Fruit fly (Drosophila melanogaster) whole organism, embryonic: Measurements from ENCODE around the gene ND-39.

ENCODE experiments used
- B-H2 ChIP-seq: fragments of 200-800 bp; sonication (Bioruptor generic); optimal IDR thresholded peaks from 2 replicates; lab custom pipeline; 2018; ENCODE audit warnings: missing biosample characterization, mild to moderate bottlenecking, missing genetic modification characterization
- BEAF-32 ChIP-seq: fragments of 200-800 bp; sonication (Bioruptor generic); optimal IDR thresholded peaks from 3 replicates; lab custom pipeline; 2017; ENCODE audit warnings: missing biosample characterization, missing genetic modification characterization, mild to moderate bottlenecking, moderate library complexity, missing genetic modification reagents
- CG10366 ChIP-seq: fragments of 200-800 bp; sonication (Bioruptor generic); IDR thresholded peaks from 2 replicates; pipeline ENCODE4 v1.3.6; 2022; ENCODE audit warnings: missing biosample characterization, missing genetic modification characterization
- CG1233 ChIP-seq: fragments of 200-800 bp; sonication (Bioruptor generic); optimal IDR thresholded peaks from 4 replicates; lab custom pipeline; 2018; ENCODE audit warnings: missing biosample characterization, mild to moderate bottlenecking, missing genetic modification characterization
- CG13894 ChIP-seq: fragments of 200-800 bp; sonication (Bioruptor generic); optimal IDR thresholded peaks from 3 replicates; lab custom pipeline; 2018; ENCODE audit warnings: missing biosample characterization, mild to moderate bottlenecking, missing genetic modification characterization, moderate library complexity
- CG14441 ChIP-seq: fragments of 200-800 bp; sonication (Bioruptor generic); IDR thresholded peaks from 2 replicates; pipeline ENCODE4 v1.3.6; 2022; ENCODE audit warnings: missing biosample characterization, missing genetic modification characterization
- CG14667 ChIP-seq: fragments of 200-800 bp; sonication (Bioruptor generic); IDR thresholded peaks from 2 replicates; pipeline ENCODE4 v1.3.6; 2022; ENCODE audit warnings: missing biosample characterization, missing genetic modification characterization
- CG1529 ChIP-seq: fragments of 200-800 bp; sonication (Bioruptor generic); optimal IDR thresholded peaks from 3 replicates; lab custom pipeline; 2018; ENCODE audit warnings: missing biosample characterization, missing genetic modification characterization
- CG1603 ChIP-seq: fragments of 200-800 bp; sonication (Bioruptor generic); optimal IDR thresholded peaks from 2 replicates; lab custom pipeline; 2019; ENCODE audit warnings: missing biosample characterization, mild to moderate bottlenecking, missing genetic modification characterization, moderate library complexity
- CG17361 ChIP-seq: fragments of 200-800 bp; sonication (Bioruptor generic); IDR thresholded peaks from 3 replicates; pipeline ENCODE4 v1.3.6; 2022; ENCODE audit warnings: missing biosample characterization, missing genetic modification characterization
- CG18619 ChIP-seq: fragments of 200-800 bp; sonication (Bioruptor generic); optimal IDR thresholded peaks from 3 replicates; lab custom pipeline; 2017; ENCODE audit warnings: missing biosample characterization, mild to moderate bottlenecking, missing genetic modification characterization
- CG2116 ChIP-seq: fragments of 200-800 bp; sonication (Bioruptor generic); optimal IDR thresholded peaks from 3 replicates; lab custom pipeline; 2018; ENCODE audit warnings: missing biosample characterization, mild to moderate bottlenecking, missing genetic modification characterization
- CG2120 ChIP-seq: fragments of 200-800 bp; sonication (Bioruptor generic); optimal IDR thresholded peaks from 3 replicates; lab custom pipeline; 2016; ENCODE audit warnings: missing biosample characterization, missing genetic modification characterization
- CG2678 ChIP-seq: fragments of 200-800 bp; sonication (Bioruptor generic); optimal IDR thresholded peaks from 3 replicates; lab custom pipeline; 2019; ENCODE audit warnings: missing biosample characterization, mild to moderate bottlenecking, missing genetic modification characterization, moderate library complexity
- CG2875 ChIP-seq: fragments of 200-800 bp; sonication (Bioruptor generic); optimal IDR thresholded peaks from 2 replicates; lab custom pipeline; 2017; ENCODE audit warnings: missing biosample characterization, mild to moderate bottlenecking, missing genetic modification characterization, missing genetic modification reagents
- CG30431 ChIP-seq: fragments of 200-800 bp; sonication (Bioruptor generic); optimal IDR thresholded peaks from 2 replicates; lab custom pipeline; 2017; ENCODE audit warnings: missing biosample characterization, missing genetic modification characterization
- CG3163 ChIP-seq: fragments of 200-800 bp; sonication (Bioruptor generic); optimal IDR thresholded peaks from 3 replicates; lab custom pipeline; 2016; ENCODE audit warnings: missing biosample characterization, missing genetic modification characterization
- CG33557 ChIP-seq: fragments of 200-800 bp; sonication (Bioruptor generic); optimal IDR thresholded peaks from 2 replicates; lab custom pipeline; 2019; ENCODE audit warnings: missing biosample characterization, mild to moderate bottlenecking, missing genetic modification characterization, moderate library complexity
- CG34376 ChIP-seq: fragments of 200-800 bp; sonication (Bioruptor generic); optimal IDR thresholded peaks from 2 replicates; lab custom pipeline; 2018; ENCODE audit warnings: missing biosample characterization, mild to moderate bottlenecking, missing genetic modification characterization
- CG3995 ChIP-seq: fragments of 200-800 bp; sonication (Bioruptor generic); optimal IDR thresholded peaks from 3 replicates; lab custom pipeline; 2016; ENCODE audit warnings: missing biosample characterization, missing genetic modification characterization
- CG6689 ChIP-seq: fragments of 200-800 bp; sonication (Bioruptor generic); IDR thresholded peaks from 2 replicates; pipeline ENCODE4 v1.3.6; 2022; ENCODE audit warnings: missing biosample characterization, missing genetic modification characterization
- CG8281 ChIP-seq: fragments of 200-800 bp; sonication (Bioruptor generic); optimal IDR thresholded peaks from 2 replicates; lab custom pipeline; 2018; ENCODE audit warnings: missing biosample characterization, mild to moderate bottlenecking, missing genetic modification characterization, moderate library complexity
- CG8290 ChIP-seq, 3 experiments: fragments of 200-800 bp; sonication (Bioruptor generic); optimal IDR thresholded peaks; 2 replicates each; lab custom pipeline; 2016 to 2019; ENCODE audit warnings: missing biosample characterization in 3 of 3, missing genetic modification characterization in 3 of 3, mild to moderate bottlenecking in 2 of 3, moderate library complexity in 1 of 3
- CTCF ChIP-seq: fragments of 200-800 bp; sonication (Bioruptor generic); optimal IDR thresholded peaks from 2 replicates; lab custom pipeline; 2017; ENCODE audit warnings: missing biosample characterization, mild to moderate bottlenecking, missing genetic modification characterization, moderate library complexity
- CkIIα-i1 ChIP-seq: fragments of 200-800 bp; sonication (Bioruptor generic); IDR thresholded peaks from 2 replicates; pipeline ENCODE4 v1.3.6; 2022; ENCODE audit warnings: missing biosample characterization, missing genetic modification characterization
- CoRest ChIP-seq: fragments of 200-800 bp; sonication (Bioruptor generic); optimal IDR thresholded peaks from 3 replicates; lab custom pipeline; 2018; ENCODE audit warnings: missing biosample characterization, mild to moderate bottlenecking, missing genetic modification characterization, moderate library complexity
- E2f1 ChIP-seq: fragments of 200-800 bp; sonication (Bioruptor generic); IDR thresholded peaks from 2 replicates; pipeline ENCODE4 v1.3.6; 2022; ENCODE audit warnings: missing biosample characterization, missing genetic modification characterization
- Ets65A ChIP-seq: fragments of 200-800 bp; sonication (Bioruptor generic); peaks from one replicate; lab custom pipeline; 2016; ENCODE audit warnings: missing biosample characterization, missing genetic modification characterization
- Hmr ChIP-seq: fragments of 200-800 bp; sonication (Bioruptor generic); optimal IDR thresholded peaks from 3 replicates; lab custom pipeline; 2017; ENCODE audit warnings: mild to moderate bottlenecking, missing biosample characterization, missing genetic modification reagents, missing genetic modification characterization
- Lim3 ChIP-seq: fragments of 200-800 bp; sonication (Bioruptor generic); IDR thresholded peaks from 2 replicates; pipeline ENCODE4 v1.3.6; 2022; ENCODE audit warnings: missing biosample characterization, missing genetic modification characterization
- MBD-R2 ChIP-seq: fragments of 200-800 bp; sonication (Bioruptor generic); IDR thresholded peaks from 2 replicates; pipeline ENCODE4 v1.3.6; 2022; ENCODE audit warnings: missing biosample characterization, missing genetic modification characterization
- Med ChIP-seq: fragments of 200-800 bp; sonication (Bioruptor generic); peaks from one replicate; lab custom pipeline; 2016; ENCODE audit warnings: missing biosample characterization, missing genetic modification characterization, mild to moderate bottlenecking, inconsistent platforms, moderate library complexity
- NK7.1 ChIP-seq: fragments of 200-800 bp; sonication (Bioruptor generic); optimal IDR thresholded peaks from 3 replicates; lab custom pipeline; 2016; ENCODE audit warnings: missing biosample characterization, missing genetic modification characterization
- Scr ChIP-seq: fragments of 200-800 bp; sonication (Bioruptor generic); IDR thresholded peaks from 2 replicates; pipeline ENCODE4 v1.3.6; 2022; ENCODE audit warnings: missing biosample characterization, missing genetic modification characterization; ENCODE audit not compliant: partially characterized antibody
- Vsx1 ChIP-seq: fragments of 200-800 bp; sonication (Bioruptor generic); optimal IDR thresholded peaks from 2 replicates; lab custom pipeline; 2017; ENCODE audit warnings: missing biosample characterization, mild to moderate bottlenecking, missing genetic modification characterization, missing genetic modification reagents
- YL-1 ChIP-seq: fragments of 200-800 bp; sonication (Bioruptor generic); optimal IDR thresholded peaks from 3 replicates; lab custom pipeline; 2017; ENCODE audit warnings: missing biosample characterization, mild to moderate bottlenecking, missing genetic modification characterization
- amos ChIP-seq: fragments of 200-800 bp; sonication (Bioruptor generic); IDR thresholded peaks from 2 replicates; pipeline ENCODE4 v1.3.6; 2022; ENCODE audit warnings: missing biosample characterization, missing genetic modification characterization; ENCODE audit not compliant: partially characterized antibody
- aop ChIP-seq: fragments of 200-800 bp; sonication (Bioruptor generic); IDR thresholded peaks from 2 replicates; pipeline ENCODE4 v1.3.6; 2022; ENCODE audit warnings: missing biosample characterization, missing genetic modification characterization
- bigmax ChIP-seq: fragments of 200-800 bp; sonication (Bioruptor generic); optimal IDR thresholded peaks from 2 replicates; lab custom pipeline; 2018; ENCODE audit warnings: missing biosample characterization, mild to moderate bottlenecking, missing genetic modification characterization
- bsh ChIP-seq, 2 experiments: fragments of 200-800 bp; sonication (Bioruptor generic); optimal IDR thresholded peaks; 2 replicates each; lab custom pipeline; 2017 to 2018; ENCODE audit warnings: mild to moderate bottlenecking in 2 of 2, missing biosample characterization in 2 of 2, missing genetic modification characterization in 2 of 2, moderate library complexity in 1 of 2
- caup ChIP-seq: fragments of 200-800 bp; sonication (Bioruptor generic); optimal IDR thresholded peaks from 3 replicates; lab custom pipeline; 2017; ENCODE audit warnings: missing biosample characterization, mild to moderate bottlenecking, missing genetic modification characterization, moderate library complexity; ENCODE audit not compliant: severe bottlenecking
- fru ChIP-seq: fragments of >200 bp; optimal IDR thresholded peaks from 2 replicates; lab custom pipeline; 2017
- lbe ChIP-seq: fragments of 200-800 bp; sonication (Bioruptor generic); optimal IDR thresholded peaks from 2 replicates; lab custom pipeline; 2016; ENCODE audit warnings: missing biosample characterization, mild to moderate bottlenecking, missing genetic modification characterization
- pzg ChIP-seq: fragments of 200-800 bp; sonication (Bioruptor generic); optimal IDR thresholded peaks from 3 replicates; lab custom pipeline; 2018; ENCODE audit warnings: missing biosample characterization, mild to moderate bottlenecking, missing genetic modification characterization, moderate library complexity
- row ChIP-seq: fragments of 200-800 bp; sonication (Bioruptor generic); IDR thresholded peaks from 3 replicates; pipeline ENCODE4 v1.3.6; 2022; ENCODE audit warnings: missing biosample characterization, missing genetic modification characterization
- stc ChIP-seq: fragments of 200-800 bp; sonication (Bioruptor generic); IDR thresholded peaks from 2 replicates; pipeline ENCODE4 v1.3.6; 2022; ENCODE audit warnings: missing biosample characterization, missing genetic modification characterization
- stwl ChIP-seq: fragments of 200-800 bp; sonication (Bioruptor generic); optimal IDR thresholded peaks from 3 replicates; lab custom pipeline; 2018; ENCODE audit warnings: missing biosample characterization, mild to moderate bottlenecking, missing genetic modification characterization, moderate library complexity
- vvl ChIP-seq: fragments of 200-800 bp; sonication (Bioruptor generic); IDR thresholded peaks from 2 replicates; pipeline ENCODE4 v1.3.6; 2022; ENCODE audit warnings: missing biosample characterization, missing genetic modification characterization

Gene ND-39

DNA sequence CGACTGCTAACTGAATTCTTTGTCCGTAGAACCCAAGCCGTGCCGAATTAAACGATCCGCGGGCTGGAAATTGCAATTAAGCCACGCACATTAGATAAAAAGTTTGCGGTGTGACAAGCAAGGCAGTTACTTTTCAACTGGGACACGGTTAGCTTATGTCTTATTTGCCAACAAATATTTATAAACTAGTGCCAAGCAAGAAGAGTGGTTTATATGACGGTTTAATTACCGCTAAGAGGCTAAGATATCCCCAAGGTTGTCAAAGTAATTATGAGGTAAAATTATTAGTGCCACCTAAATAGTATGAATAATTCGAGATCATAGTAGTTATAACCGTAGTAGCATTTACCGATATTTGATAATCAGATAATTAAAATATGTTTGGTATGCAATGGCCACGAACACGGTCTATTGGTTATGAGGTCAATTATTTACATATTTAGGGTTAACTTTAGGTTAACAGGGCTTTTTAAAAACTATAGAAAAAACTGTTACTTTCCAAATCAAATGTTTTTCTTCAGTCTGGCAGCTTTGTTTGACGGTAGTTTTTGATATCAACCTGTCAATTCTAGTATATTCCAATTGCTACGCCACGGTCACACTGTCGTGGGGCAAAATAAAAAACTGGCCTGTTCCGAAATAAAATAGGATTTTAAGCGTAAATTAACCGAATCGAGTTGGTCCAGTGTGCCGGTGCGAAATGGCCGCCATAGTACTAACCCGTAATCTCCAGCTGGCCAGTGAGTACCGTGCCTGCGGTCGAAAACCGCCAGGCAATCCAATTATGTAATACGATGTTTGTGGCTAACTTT lies 3.1 kb downstream of the ND-39 start, which contains the start of gene ZnT77C (continued):
- TF ChIP-seq YL-1 (peak; percentile 32), CG1233 (GFP tag; lab: Kevin White, UChicago) (no peak), CG13894 (tag; lab: Kevin White, UChicago) (peak; percentile 47), CG1529 (GFP tag; lab: Kevin White, UChicago) (no peak), CG18619 (GFP tag; lab: Kevin White, UChicago) (no peak), CG8281 (peak; percentile 90), E2f1 (GFP tag; lab: Robert Waterston, UW) (no peak), bigmax (GFP tag; lab: Kevin White, UChicago) (peak; percentile 56), Scr (GFP tag; lab: Robert Waterston, UW) (peak; percentile 35; the same call in 1 of the 2 replicates), Med (GFP tag; lab: Kevin White, UChicago) (peak; percentile 32), CG8290 (GFP tag; optimal IDR thresholded peaks at IDR 0.05; lab: Kevin White, UChicago) (no peak), CG8290 (tag; optimal IDR thresholded peaks at IDR 0.05; lab: Kevin White, UChicago) (peak in 1 of 2 experiments; percentile 47), CG3995 (GFP tag; lab: Kevin White, UChicago) (peak; percentile 93), CG2120 (peak; percentile 32), CoRest (tag; lab: Kevin White, UChicago) (peak; percentile 48), bsh (GFP tag; optimal IDR thresholded peaks at IDR 0.05; lab: Kevin White, UChicago) (no peak), fru (lab: Kevin White, UChicago) (no peak), Ets65A (GFP tag; lab: Kevin White, UChicago) (no peak), CG14667 (no peak), CG6689 (no peak), Vsx1 (GFP tag; lab: Kevin White, UChicago) (no peak), CG2678 (tag; lab: Kevin White, UChicago) (peak; percentile 32), CG10366 (GFP tag; lab: Robert Waterston, UW) (no peak), lbe (GFP tag; lab: Kevin White, UChicago) (no peak), row (GFP tag; lab: Robert Waterston, UW) (peak; percentile 48), B-H2 (GFP tag; lab: Kevin White, UChicago) (peak; percentile 25), Hmr (GFP tag; lab: Kevin White, UChicago) (peak; percentile 15), CG2875 (no peak), stc (GFP tag; lab: Robert Waterston, UW) (no peak), pzg (GFP tag; lab: Kevin White, UChicago) (peak; percentile 80), caup (GFP tag; lab: Kevin White, UChicago) (no peak), CkIIα-i1 (GFP tag; lab: Robert Waterston, UW) (no peak), amos (GFP tag; lab: Robert Waterston, UW) (peak; percentile 25; the same call in 1 of the 2 replicates), MBD-R2 (GFP tag; lab: Robert Waterston, UW) (peak; percentile 60), CG17361 (0 out of 3 replicates have a peak, but pooled peaks have one; percentile 31), CG34376 (no peak), CTCF (GFP tag; lab: Kevin White, UChicago) (no peak), CG3163 (no peak), CG33557 (no peak), stwl (tag; lab: Kevin White, UChicago) (peak; percentile 77), CG14441 (GFP tag; lab: Robert Waterston, UW) (no peak), vvl (GFP tag; lab: Robert Waterston, UW) (no peak), aop (GFP tag; lab: Robert Waterston, UW) (no peak), NK7.1 (GFP tag; lab: Kevin White, UChicago) (no peak), CG1603 (tag; lab: Kevin White, UChicago) (peak; percentile 58), Lim3 (no peak), CG2116 (GFP tag; lab: Kevin White, UChicago) (peak; percentile 44), CG30431 (no peak), BEAF-32 (peak; percentile 41)
